Fruit fly (Drosophila melanogaster): ENCODE data around the gene CG32277.
A peak's percentile ranks its signal among the peaks of the same experiment; 100 is the strongest.

Gene CG32277

DNA sequence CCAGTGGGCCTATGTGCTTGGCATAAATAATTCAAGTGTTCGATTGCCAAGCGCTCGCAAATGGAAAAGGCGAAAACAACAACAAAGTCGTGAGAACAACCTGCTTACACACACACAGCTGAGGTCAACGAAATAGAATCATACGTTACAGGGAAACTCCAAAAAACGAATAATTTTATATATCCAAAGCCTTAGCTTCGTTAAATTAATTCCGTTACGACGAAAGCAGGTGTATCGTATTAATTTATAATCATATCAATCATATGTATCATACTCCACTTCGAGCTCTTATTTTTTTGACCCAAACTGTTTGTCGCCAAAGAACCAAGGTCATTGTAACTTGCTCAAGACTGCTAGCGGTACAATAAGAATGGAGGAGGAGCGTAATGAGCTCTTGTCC lies 25.8 kb downstream of the CG32277 start:
- TF ChIP-seq CG12605 (GFP tag; IDR thresholded peaks at IDR 0.05) = peak; percentile 91
- peak; percentile 89 for TF ChIP-seq gl (tag; optimal IDR thresholded peaks at IDR 0.05)
- TF ChIP-seq CG9948 (tag; optimal IDR thresholded peaks at IDR 0.05) = peak; percentile 93
- TF ChIP-seq CG10348 (GFP tag; IDR thresholded peaks at IDR 0.05) = peak; percentile 19; the same call in 1 of the 2 replicates
- peak; percentile 87 for TF ChIP-seq CG13204 (GFP tag; optimal IDR thresholded peaks at IDR 0.05)
- TF ChIP-seq Pif1A (GFP tag; optimal IDR thresholded peaks at IDR 0.05) = no peak
- TF ChIP-seq CG8301 (tag; optimal IDR thresholded peaks at IDR 0.05) = peak; percentile 94
- peak; percentile 78 for TF ChIP-seq rn (GFP tag; IDR thresholded peaks at IDR 0.05)
- peak; percentile 98 for TF ChIP-seq EcR (GFP tag; optimal IDR thresholded peaks at IDR 0.05)
- peak; percentile 93 for TF ChIP-seq CG17806 (tag; optimal IDR thresholded peaks at IDR 0.05)
- peak; percentile 92 for TF ChIP-seq Ets98B (GFP tag; IDR thresholded peaks at IDR 0.05)
- TF ChIP-seq Pif1B (GFP tag; optimal IDR thresholded peaks at IDR 0.05) = peak; percentile 92
- no peak for TF ChIP-seq D1 (tag; optimal IDR thresholded peaks at IDR 0.05)
- peak; percentile 89 for TF ChIP-seq CG34367 (tag; optimal IDR thresholded peaks at IDR 0.05)
- peak; percentile 92 for TF ChIP-seq fd96Ca (GFP tag; IDR thresholded peaks at IDR 0.05)
- TF ChIP-seq CG8159 (tag; optimal IDR thresholded peaks at IDR 0.05) = peak; percentile 95
- peak; percentile 92 for TF ChIP-seq Snoo (tag; optimal IDR thresholded peaks at IDR 0.05)
- TF ChIP-seq CG32121 (GFP tag; IDR thresholded peaks at IDR 0.05) = peak; percentile 81
- TF ChIP-seq CG14655 (GFP tag; optimal IDR thresholded peaks at IDR 0.05) = no peak
- peak; percentile 95 for TF ChIP-seq CG4496 (GFP tag; IDR thresholded peaks at IDR 0.05)
- TF ChIP-seq CG15710 (tag; optimal IDR thresholded peaks at IDR 0.05) = peak; percentile 93

DNA sequence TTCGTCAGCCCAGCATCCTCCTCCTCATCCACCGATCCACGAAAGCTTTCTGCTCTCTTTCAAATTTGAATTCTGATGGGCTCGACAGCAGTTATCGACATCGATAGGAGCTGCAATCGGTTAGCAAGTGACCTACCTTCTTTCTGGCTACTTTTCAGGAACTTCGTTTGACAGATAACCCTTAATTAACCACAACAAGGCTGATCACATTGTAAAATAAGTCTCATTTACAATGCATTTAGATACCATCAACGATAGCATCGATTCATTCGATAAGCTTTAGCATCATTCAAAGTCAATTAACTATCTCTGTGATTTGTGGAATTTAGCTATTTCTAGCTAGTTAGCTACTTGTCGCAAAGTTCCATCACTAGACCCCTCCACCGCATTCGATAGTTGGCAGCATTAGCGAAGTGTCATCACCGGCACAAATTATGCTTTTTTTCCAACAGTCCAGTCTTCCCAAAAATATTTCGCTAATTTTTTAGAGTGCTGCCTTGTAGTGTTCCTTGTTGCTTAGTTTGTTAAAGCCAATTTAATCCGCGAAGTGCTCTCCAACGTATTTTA lies 26.6 kb downstream of the CG32277 start, which contains the start of the genes MnM and Girdin:
TSS of gene MnM (minus strand) at position 51 of the 567 bp plus-strand sequence.
TSS of gene Girdin (plus strand) at position 401 of the 567 bp plus-strand sequence.
- TF ChIP-seq CG9948 (tag; optimal IDR thresholded peaks at IDR 0.05) (no peak), fd96Ca (GFP tag; IDR thresholded peaks at IDR 0.05) (0 out of 3 replicates have a peak, but pooled peaks have one; percentile 53), EcR (GFP tag; optimal IDR thresholded peaks at IDR 0.05) (peak; percentile 7), CG10348 (GFP tag; IDR thresholded peaks at IDR 0.05) (peak; percentile 16; the same call in 1 of the 2 replicates), CG32121 (GFP tag; IDR thresholded peaks at IDR 0.05) (peak; percentile 35; the same call in 1 of the 2 replicates), CG34367 (tag; optimal IDR thresholded peaks at IDR 0.05) (no peak)

DNA sequence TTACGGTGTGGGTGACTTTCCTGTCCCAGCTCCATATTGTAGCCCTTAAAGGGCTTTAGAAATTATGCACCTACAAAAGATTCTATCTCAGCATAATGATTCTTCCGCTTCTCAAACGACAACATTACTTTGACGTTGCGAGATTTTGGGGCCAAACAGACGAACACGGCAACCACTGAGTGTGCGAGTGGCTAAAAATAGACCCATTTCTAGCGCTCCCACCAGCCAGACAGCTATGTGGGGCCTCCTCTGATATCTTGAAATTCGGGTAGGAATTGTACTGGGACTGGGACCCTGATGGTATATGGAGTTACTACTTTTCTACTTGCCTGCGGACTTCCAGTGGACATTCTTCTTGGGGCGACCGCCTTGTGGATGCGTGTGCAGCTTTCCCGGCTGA lies 27.4 kb downstream of the CG32277 start:
- TF ChIP-seq CG14655 (GFP tag; optimal IDR thresholded peaks at IDR 0.05) = no peak
- TF ChIP-seq D1 (tag; optimal IDR thresholded peaks at IDR 0.05) = no peak
- TF ChIP-seq CG32121 (GFP tag; IDR thresholded peaks at IDR 0.05) = no peak
- TF ChIP-seq CG34367 (tag; optimal IDR thresholded peaks at IDR 0.05) = no peak
- TF ChIP-seq fd96Ca (GFP tag; IDR thresholded peaks at IDR 0.05) = no peak
- TF ChIP-seq CG12605 (GFP tag; IDR thresholded peaks at IDR 0.05) = no peak
- no peak for TF ChIP-seq Pif1B (GFP tag; optimal IDR thresholded peaks at IDR 0.05)
- no peak for TF ChIP-seq CG15710 (tag; optimal IDR thresholded peaks at IDR 0.05)
- no peak for TF ChIP-seq Pif1A (GFP tag; optimal IDR thresholded peaks at IDR 0.05)
- TF ChIP-seq CG8301 (tag; optimal IDR thresholded peaks at IDR 0.05) = no peak
- TF ChIP-seq EcR (GFP tag; optimal IDR thresholded peaks at IDR 0.05) = no peak
- no peak for TF ChIP-seq gl (tag; optimal IDR thresholded peaks at IDR 0.05)

DNA sequence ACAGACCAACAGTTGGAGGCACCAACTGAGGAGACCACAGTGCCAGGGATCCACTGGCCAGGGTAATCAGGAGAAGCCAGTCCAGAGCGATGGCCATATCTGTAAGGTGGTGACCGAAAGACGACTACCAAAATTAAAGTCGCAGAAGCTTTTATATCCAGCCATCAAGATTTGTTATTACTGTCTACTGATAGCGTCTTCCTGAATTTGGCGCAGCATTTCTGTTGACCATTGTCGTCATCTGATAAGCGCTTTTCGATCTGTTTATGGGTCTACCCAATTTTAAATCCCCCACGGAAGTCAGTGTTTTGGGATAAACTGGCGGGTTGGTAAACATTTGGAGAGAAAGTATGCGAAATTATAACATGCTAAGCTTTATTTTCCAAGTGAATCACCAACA lies 32.8 kb downstream of the CG32277 start, which contains the start of gene CG14963:
TSS of gene CG14963 (minus strand) at position 101 of the 400 bp plus-strand sequence.
- TF ChIP-seq Pif1B (GFP tag; optimal IDR thresholded peaks at IDR 0.05) (no peak), CG34367 (tag; optimal IDR thresholded peaks at IDR 0.05) (no peak), CG13204 (GFP tag; optimal IDR thresholded peaks at IDR 0.05) (no peak), Pif1A (GFP tag; optimal IDR thresholded peaks at IDR 0.05) (no peak), CG12605 (GFP tag; IDR thresholded peaks at IDR 0.05) (no peak), CG17806 (tag; optimal IDR thresholded peaks at IDR 0.05) (no peak), CG32121 (GFP tag; IDR thresholded peaks at IDR 0.05) (no peak), fd96Ca (GFP tag; IDR thresholded peaks at IDR 0.05) (no peak), D1 (tag; optimal IDR thresholded peaks at IDR 0.05) (no peak)

DNA sequence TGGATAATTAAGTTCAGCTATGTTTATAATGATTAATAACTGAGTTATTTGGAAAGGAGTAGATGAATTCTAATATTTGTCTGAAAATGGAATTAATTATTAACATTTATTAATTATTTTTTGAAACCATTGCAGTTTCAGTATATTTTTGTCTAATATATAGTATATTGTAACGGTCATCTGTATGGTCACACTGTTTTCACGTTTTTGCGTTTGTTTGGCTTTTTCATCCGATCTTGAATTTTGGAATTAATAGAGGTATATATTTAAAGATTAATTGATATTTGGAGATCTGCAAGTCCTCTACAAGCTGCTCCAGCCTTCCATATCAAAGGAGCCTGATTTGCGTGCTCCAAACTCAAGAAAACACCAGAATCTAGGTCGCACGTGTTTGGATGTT lies 36.1 kb downstream of the CG32277 start, which contains the start of the genes CG32278 and CG32281:
TSS of gene CG32278 (plus strand) at position 180 of the 400 bp plus-strand sequence.
TSS of gene CG32281 (plus strand) at position 269 of the 400 bp plus-strand sequence.
- TF ChIP-seq CG12605 (GFP tag; IDR thresholded peaks at IDR 0.05) = no peak

DNA sequence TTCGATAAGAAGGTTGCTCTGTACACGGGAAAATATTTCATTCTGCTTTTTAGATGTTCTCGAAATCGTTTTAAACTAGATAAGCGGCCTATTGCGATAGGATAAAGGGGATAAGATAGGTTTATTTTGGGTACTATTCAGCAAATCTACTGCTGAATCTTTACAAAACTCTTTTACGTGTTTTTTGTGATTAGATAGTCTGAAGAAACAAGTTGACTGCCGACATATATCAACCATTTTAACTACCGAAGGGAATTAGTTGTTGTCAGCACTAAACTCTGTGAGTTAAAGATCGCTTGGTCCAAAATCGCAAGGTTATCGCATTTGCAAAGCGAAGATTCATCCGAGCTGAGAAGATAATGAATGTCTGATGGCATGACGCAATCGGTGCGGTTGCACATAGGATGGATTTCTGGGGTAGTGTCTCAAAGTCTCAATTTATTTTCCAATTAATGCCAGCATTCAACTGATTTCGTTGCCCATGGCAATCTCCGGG lies 39.0 kb downstream of the CG32277 start, which contains the start of gene Asciz:
TSS of gene Asciz (minus strand) at position 51 of the 496 bp plus-strand sequence.
- TF ChIP-seq Ets98B (GFP tag; IDR thresholded peaks at IDR 0.05) (no peak), CG34367 (tag; optimal IDR thresholded peaks at IDR 0.05) (no peak), CG8301 (tag; optimal IDR thresholded peaks at IDR 0.05) (no peak), CG8159 (tag; optimal IDR thresholded peaks at IDR 0.05) (no peak)

DNA sequence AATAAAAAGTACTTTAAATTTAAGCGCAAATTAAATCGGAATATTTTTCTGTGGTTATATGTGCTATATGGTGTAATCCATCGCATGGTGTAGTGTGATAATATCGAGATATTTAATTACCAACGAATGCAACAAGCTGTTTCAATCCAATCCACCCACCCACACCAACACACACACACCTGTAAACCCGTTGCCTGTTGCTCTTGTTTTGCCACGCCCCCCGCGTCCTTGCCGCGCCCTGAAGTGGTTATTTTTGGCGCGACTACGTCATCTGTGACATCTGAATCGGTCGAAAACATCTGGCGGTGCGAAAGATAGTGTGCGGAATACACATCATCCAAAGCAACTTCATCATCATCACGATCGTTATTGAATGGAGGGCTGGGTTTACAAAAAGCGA lies 39.9 kb downstream of the CG32277 start:
- TF ChIP-seq CG14655 (GFP tag; optimal IDR thresholded peaks at IDR 0.05) (no peak), EcR (GFP tag; optimal IDR thresholded peaks at IDR 0.05) (peak; percentile 35)

Data from whole organism, pupa.